Worm (Caenorhabditis elegans) whole organism, L2 larva: ENCODE data around the gene F19C6.3.
"Not testable (repeated sequence)": the region's sequence is repeated elsewhere in the genome, so short reads cannot be mapped to it uniquely, and the experiment has no call there.

Experiments used
- C34F6.9 ChIP-seq: fragments of 150-350 bp; optimal IDR thresholded peaks from 2 replicates; lab custom pipeline; 2014; ENCODE audit warnings: missing biosample characterization, missing genetic modification characterization
- alr-1 ChIP-seq: fragments of 150-350 bp; optimal IDR thresholded peaks from 2 replicates; lab custom pipeline; 2014; ENCODE audit warnings: missing biosample characterization, missing genetic modification characterization
- blmp-1 ChIP-seq: sonication (generic microtip); optimal IDR thresholded peaks from 2 replicates; lab custom pipeline; 2017; ENCODE audit warnings: missing genetic modification characterization, mild to moderate bottlenecking, missing compliant biosample characterization, antibody characterized with exemption, moderate library complexity; ENCODE audit not compliant: insufficient read depth
- ceh-16 ChIP-seq: fragments of 150-350 bp; optimal IDR thresholded peaks from 2 replicates; lab custom pipeline; 2014; ENCODE audit warnings: missing biosample characterization, missing genetic modification characterization
- dmd-4 ChIP-seq: sonication (generic microtip); optimal IDR thresholded peaks from 2 replicates; lab custom pipeline; 2017; ENCODE audit warnings: missing biosample characterization, missing genetic modification characterization
- lsy-2 ChIP-seq, 2 experiments: fragments of 150-350 bp in 1 of 2; sonication (generic microtip) in 1 of 2; optimal IDR thresholded peaks; 2 replicates each; lab custom pipeline; 2014 to 2017; ENCODE audit warnings: missing biosample characterization in 2 of 2, missing genetic modification characterization in 2 of 2
- mbf-1 ChIP-seq: sonication (generic microtip); optimal IDR thresholded peaks from 2 replicates; lab custom pipeline; 2017; ENCODE audit warnings: missing biosample characterization, missing genetic modification characterization
- mdl-1 ChIP-seq, 2 experiments: fragments of 150-350 bp in 1 of 2; sonication (generic microtip) in 1 of 2; optimal IDR thresholded peaks; 2 replicates each; lab custom pipeline; 2017; ENCODE audit warnings: missing biosample characterization in 2 of 2, missing genetic modification characterization in 2 of 2
- nhr-129 ChIP-seq: fragments of 150-350 bp; optimal IDR thresholded peaks from 2 replicates; lab custom pipeline; 2014; ENCODE audit warnings: missing biosample characterization, missing genetic modification characterization
- nhr-21 ChIP-seq: fragments of 150-350 bp; optimal IDR thresholded peaks from 2 replicates; lab custom pipeline; 2014; ENCODE audit warnings: missing biosample characterization, missing genetic modification characterization
- nhr-23 ChIP-seq: fragments of 150-350 bp; optimal IDR thresholded peaks from 2 replicates; lab custom pipeline; 2014; ENCODE audit warnings: missing biosample characterization, missing genetic modification reagents, missing genetic modification characterization
- nhr-237 ChIP-seq: fragments of 150-350 bp; optimal IDR thresholded peaks from 2 replicates; lab custom pipeline; 2014; ENCODE audit warnings: missing biosample characterization, missing genetic modification characterization
- nhr-6 ChIP-seq: fragments of 150-350 bp; optimal IDR thresholded peaks from 2 replicates; lab custom pipeline; 2014; ENCODE audit warnings: missing biosample characterization, missing genetic modification characterization
- sem-4 ChIP-seq: fragments of 150-350 bp; optimal IDR thresholded peaks from 2 replicates; lab custom pipeline; 2014; ENCODE audit warnings: missing biosample characterization, missing genetic modification reagents, missing genetic modification characterization
- sma-9 ChIP-seq, 2 experiments: fragments of 150-350 bp in 1 of 2; sonication (generic microtip) in 1 of 2; optimal IDR thresholded peaks; 2 replicates each; lab custom pipeline; 2014 to 2016; ENCODE audit warnings: missing genetic modification characterization in 2 of 2, mild to moderate bottlenecking in 1 of 2, missing biosample characterization in 1 of 2, missing compliant biosample characterization in 1 of 2, missing genetic modification reagents in 1 of 2, moderate library complexity in 1 of 2
- snpc-4 ChIP-seq: fragments of 150-350 bp; optimal IDR thresholded peaks from 2 replicates; lab custom pipeline; 2014; ENCODE audit warnings: missing biosample characterization, missing genetic modification characterization
- unc-55 ChIP-seq: fragments of 150-350 bp; sonication (generic microtip); optimal IDR thresholded peaks from 3 replicates; lab custom pipeline; 2014; ENCODE audit warnings: missing biosample characterization, missing genetic modification reagents, missing genetic modification characterization
- ztf-4 ChIP-seq: fragments of 150-350 bp; optimal IDR thresholded peaks from 2 replicates; lab custom pipeline; 2014; ENCODE audit warnings: missing biosample characterization, missing genetic modification characterization

F19C6.3 gene

DNA sequence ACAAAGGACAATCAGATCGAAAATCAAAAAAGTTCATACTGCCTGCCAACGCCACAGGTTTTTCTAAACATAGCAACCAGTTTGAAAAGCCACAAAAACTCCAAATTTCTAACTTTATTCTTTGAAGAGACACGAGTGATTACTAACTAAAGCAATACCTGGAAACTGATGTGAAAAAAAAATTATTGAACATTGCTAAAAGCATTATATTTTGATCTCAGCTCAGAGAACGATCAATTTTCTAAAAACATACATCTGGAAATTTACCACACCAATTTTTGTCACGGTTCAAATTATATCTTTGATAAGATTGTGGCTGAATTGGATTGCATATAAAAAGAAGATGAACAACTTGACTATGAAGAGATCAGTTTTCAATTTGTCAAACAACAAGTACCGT is 51.1 kb downstream of the F19C6.3 start:
- TF ChIP-seq sem-4 (tag; lab: Kevin White, UChicago) (no peak), blmp-1 (tag; lab: Kevin White, UChicago) (no peak), mbf-1 (tag; lab: Kevin White, UChicago) (no peak), nhr-129 (no peak), ztf-4 (tag; lab: Kevin White, UChicago) (no peak), nhr-23 (tag; lab: Kevin White, UChicago) (no peak), lsy-2 (tag; optimal IDR thresholded peaks at IDR 0.05; lab: Kevin White, UChicago) (no peak), alr-1 (no peak), sma-9 (GFP tag; optimal IDR thresholded peaks at IDR 0.05; lab: Kevin White, UChicago) (no peak), sma-9 (tag; optimal IDR thresholded peaks at IDR 0.05; lab: Kevin White, UChicago) (no peak), snpc-4 (tag; lab: Kevin White, UChicago) (no peak), dmd-4 (tag; lab: Kevin White, UChicago) (no peak), ceh-16 (no peak), nhr-6 (tag; lab: Kevin White, UChicago) (no peak), nhr-237 (tag; lab: Kevin White, UChicago) (no peak), nhr-21 (tag; lab: Kevin White, UChicago) (no peak)

DNA sequence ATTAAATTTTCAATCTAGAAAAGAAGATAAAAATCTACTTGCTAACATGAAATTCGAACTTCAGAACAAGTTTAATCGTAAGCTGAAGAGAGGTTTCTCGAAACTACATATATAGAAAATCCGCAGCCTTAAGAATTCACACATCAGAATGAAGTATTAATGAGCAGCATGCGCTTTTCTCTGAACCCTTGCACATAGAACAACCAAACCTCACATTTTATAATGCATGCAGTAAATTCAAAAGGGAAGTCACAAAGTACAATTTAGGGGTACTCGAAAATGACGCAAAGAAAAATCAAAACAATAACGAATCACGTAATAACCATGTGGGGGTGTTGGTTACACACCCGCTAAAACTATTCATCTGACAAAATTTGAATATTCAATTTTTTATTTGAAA is 52.0 kb downstream of the F19C6.3 start:
- TF ChIP-seq unc-55 (GFP tag; lab: Kevin White, UChicago) (peak; percentile 36), lsy-2 (tag; optimal IDR thresholded peaks at IDR 0.05; lab: Kevin White, UChicago) (peak in 1 of 2 experiments; percentile 3), sma-9 (GFP tag; optimal IDR thresholded peaks at IDR 0.05; lab: Kevin White, UChicago) (peak; percentile 39), C34F6.9 (tag; lab: Kevin White, UChicago) (peak; percentile 42), mdl-1 (tag; optimal IDR thresholded peaks at IDR 0.05; lab: Kevin White, UChicago) (peak; percentile 22 to 23)
- not testable (repeated sequence) for TF ChIP-seq sma-9 (tag; optimal IDR thresholded peaks at IDR 0.05; lab: Kevin White, UChicago)
- TF ChIP-seq, all 48 proteins: peak for 5; not testable (repeated sequence) for 43

DNA sequence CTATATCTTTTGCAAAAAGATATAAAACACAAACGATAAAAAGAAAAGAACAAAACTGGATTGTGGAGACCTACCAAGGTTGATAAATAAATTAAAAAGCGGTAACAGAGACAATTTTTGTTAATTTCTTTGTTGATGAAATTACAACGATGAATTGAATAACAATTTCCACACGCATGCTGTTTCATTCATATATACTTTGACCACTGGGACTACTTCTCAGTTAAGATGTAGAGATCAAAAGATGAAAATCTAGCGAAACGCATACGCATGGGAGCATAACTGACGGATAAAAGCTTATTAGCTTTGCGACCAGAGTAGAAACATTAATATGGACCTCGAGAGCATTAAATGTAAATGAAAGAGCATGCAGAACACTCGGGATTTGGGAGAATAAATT is 52.5 kb downstream of the F19C6.3 start:
- TF ChIP-seq ztf-4 (tag; lab: Kevin White, UChicago) (no peak), dmd-4 (tag; lab: Kevin White, UChicago) (no peak)
